Fruit fly (Drosophila melanogaster) whole organism, adult: Measurements from ENCODE around the gene CG17075.

Experiments
- CG5204 ChIP-seq: fragments of 200-800 bp; sonication (Bioruptor generic); optimal IDR thresholded peaks from 2 replicates; lab custom pipeline; 2016; ENCODE audit warnings: missing biosample characterization, missing genetic modification characterization
- CG7045 ChIP-seq: fragments of 200-800 bp; sonication (Bioruptor generic); optimal IDR thresholded peaks from 2 replicates; lab custom pipeline; 2017; ENCODE audit warnings: missing biosample characterization, mild to moderate bottlenecking, missing genetic modification characterization
- CG7101 ChIP-seq: fragments of 200-800 bp; sonication (Bioruptor generic); optimal IDR thresholded peaks from 2 replicates; lab custom pipeline; 2018; ENCODE audit warnings: missing biosample characterization, mild to moderate bottlenecking, missing genetic modification characterization, moderate library complexity
- Clk ChIP-seq: fragments of 200-800 bp; sonication (Bioruptor generic); optimal IDR thresholded peaks from 2 replicates; lab custom pipeline; 2017; ENCODE audit warnings: missing biosample characterization, missing genetic modification characterization
- Crg-1 ChIP-seq: fragments of 200-800 bp; sonication (Bioruptor generic); optimal IDR thresholded peaks from 2 replicates; lab custom pipeline; 2016; ENCODE audit warnings: missing biosample characterization, missing genetic modification characterization
- Hr96 ChIP-seq: fragments of 200-800 bp; sonication (Bioruptor generic); optimal IDR thresholded peaks from 2 replicates; lab custom pipeline; 2016; ENCODE audit warnings: missing biosample characterization, missing genetic modification characterization
- bab1 ChIP-seq: fragments of 200-800 bp; sonication (Bioruptor generic); optimal IDR thresholded peaks from 3 replicates; lab custom pipeline; 2019; ENCODE audit warnings: missing biosample characterization, mild to moderate bottlenecking, missing genetic modification characterization, moderate library complexity
- cnc ChIP-seq, 2 experiments: fragments of >200 bp; optimal IDR thresholded peaks; 2 replicates each; lab custom pipeline; 2017
- kay ChIP-seq: fragments of 200-800 bp; sonication (Bioruptor generic); peaks from one replicate; lab custom pipeline; 2016; ENCODE audit warnings: missing biosample characterization, missing genetic modification characterization, borderline replicate concordance
- pad ChIP-seq: fragments of 200-800 bp; sonication (Bioruptor generic); optimal IDR thresholded peaks from 3 replicates; lab custom pipeline; 2017; ENCODE audit warnings: missing biosample characterization, missing genetic modification characterization, mild to moderate bottlenecking, moderate library complexity, missing genetic modification reagents
- tj ChIP-seq: fragments of 200-800 bp; sonication (Bioruptor generic); optimal IDR thresholded peaks from 3 replicates; lab custom pipeline; 2017; ENCODE audit warnings: missing biosample characterization, mild to moderate bottlenecking, missing genetic modification characterization, moderate library complexity

dm6 chr2L:283071-283482, 15.8 kb upstream of the CG17075 start, which contains the start of gene CG11601:
- TF ChIP-seq CG7045 (GFP tag; lab: Kevin White, UChicago) (no peak), pad (GFP tag; lab: Kevin White, UChicago) (peak; percentile 19), CG5204 (GFP tag; lab: Kevin White, UChicago) (no peak), CG7101 (tag; lab: Kevin White, UChicago) (peak; percentile 36), Crg-1 (peak; percentile 50), bab1 (peak; percentile 88), tj (peak; percentile 36), kay (no peak), Hr96 (GFP tag; lab: Kevin White, UChicago) (no peak), Clk (no peak), cnc (optimal IDR thresholded peaks at IDR 0.05; lab: Kevin White, UChicago) (no peak)
